Fruit fly (Drosophila melanogaster) whole organism, prepupa: ENCODE measurements around the gene Stt3A.
A peak's percentile ranks its signal among the peaks of the same experiment; 100 is the strongest.

Source experiments
- CG10669 ChIP-seq: fragments of 200-800 bp; sonication (Bioruptor generic); optimal IDR thresholded peaks from 3 replicates; lab custom pipeline; 2018; ENCODE audit warnings: missing biosample characterization, mild to moderate bottlenecking, missing genetic modification characterization, moderate library complexity
- CG15336 ChIP-seq: fragments of 200-800 bp; sonication (Bioruptor generic); IDR thresholded peaks from 2 replicates; pipeline ENCODE4 v1.3.6; 2022; ENCODE audit warnings: missing biosample characterization, missing genetic modification characterization
- CG3032 ChIP-seq: fragments of 200-800 bp; optimal IDR thresholded peaks from 2 replicates; lab custom pipeline; 2019; ENCODE audit warnings: missing biosample characterization, mild to moderate bottlenecking, missing genetic modification characterization, moderate library complexity
- CG4318 ChIP-seq: fragments of 200-800 bp; sonication (Bioruptor generic); optimal IDR thresholded peaks from 3 replicates; lab custom pipeline; 2017; ENCODE audit warnings: missing biosample characterization, mild to moderate bottlenecking, missing genetic modification characterization
- CG6854 ChIP-seq: fragments of 200-800 bp; sonication (Bioruptor generic); optimal IDR thresholded peaks from 2 replicates; lab custom pipeline; 2017; ENCODE audit warnings: missing biosample characterization, mild to moderate bottlenecking, missing genetic modification characterization
- CG7368 ChIP-seq: fragments of 200-800 bp; sonication (Bioruptor generic); optimal IDR thresholded peaks from 3 replicates; lab custom pipeline; 2016; ENCODE audit warnings: missing biosample characterization, missing genetic modification characterization
- Eip75B ChIP-seq: fragments of 200-800 bp; sonication (Bioruptor generic); optimal IDR thresholded peaks from 3 replicates; lab custom pipeline; 2016; ENCODE audit warnings: missing biosample characterization, missing genetic modification characterization
- Hr4 ChIP-seq: fragments of 200-800 bp; sonication (Bioruptor generic); optimal IDR thresholded peaks from 3 replicates; lab custom pipeline; 2016; ENCODE audit warnings: missing biosample characterization, missing genetic modification characterization
- OdsH ChIP-seq: fragments of 200-800 bp; sonication (Bioruptor generic); optimal IDR thresholded peaks from 3 replicates; lab custom pipeline; 2016; ENCODE audit warnings: missing biosample characterization, missing genetic modification characterization
- pdm3 ChIP-seq: fragments of 200-800 bp; sonication (Bioruptor generic); optimal IDR thresholded peaks from 3 replicates; lab custom pipeline; 2016; ENCODE audit warnings: missing biosample characterization, missing genetic modification characterization

The Stt3A gene

DNA sequence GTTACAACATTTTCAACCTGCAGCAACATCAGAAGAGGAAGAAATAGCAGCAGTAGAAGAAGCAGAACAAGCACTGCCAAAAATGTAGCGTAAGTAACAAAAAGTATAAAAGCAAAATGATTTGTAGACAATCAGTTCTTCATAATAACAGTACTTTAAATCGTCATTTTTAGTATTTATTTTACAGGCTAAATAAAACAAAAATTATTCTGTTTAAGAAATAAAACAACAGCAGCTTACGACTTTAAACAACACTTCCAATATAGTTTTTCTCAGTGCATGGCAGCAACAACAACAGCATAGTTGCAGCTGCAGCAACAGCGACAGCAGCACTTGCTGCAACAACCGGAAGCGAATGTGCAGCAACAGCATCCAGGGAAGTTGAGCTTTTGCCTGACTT, 43.2 kb downstream of the Stt3A start (continued):
- TF ChIP-seq pdm3 (GFP tag; lab: Kevin White, UChicago) (peak; percentile 30), Hr4 (peak; percentile 37), CG4318 (GFP tag; lab: Kevin White, UChicago) (peak; percentile 19), CG10669 (GFP tag; lab: Kevin White, UChicago) (peak; percentile 49), CG6854 (GFP tag; lab: Kevin White, UChicago) (no peak), Eip75B (GFP tag; lab: Kevin White, UChicago) (peak; percentile 22), CG7368 (GFP tag; lab: Kevin White, UChicago) (no peak), CG15336 (no peak; the same call in 1 of the 2 replicates), CG3032 (tag; lab: Kevin White, UChicago) (no peak), OdsH (GFP tag; lab: Kevin White, UChicago) (peak; percentile 18)
